Worm (Caenorhabditis elegans) whole organism, late embryonic: ENCODE data around the gene clk-2.

Source experiments
- F13H6.1 ChIP-seq: sonication (generic microtip); optimal IDR thresholded peaks from 2 replicates; lab custom pipeline; 2016; ENCODE audit warnings: missing genetic modification characterization, missing compliant biosample characterization
- elt-2 ChIP-seq: sonication (generic microtip); optimal IDR thresholded peaks from 2 replicates; lab custom pipeline; 2016; ENCODE audit warnings: missing genetic modification reagents, missing genetic modification characterization, missing compliant biosample characterization
- fkh-10 ChIP-seq: fragments of 150-350 bp; optimal IDR thresholded peaks from 2 replicates; lab custom pipeline; 2014; ENCODE audit warnings: missing biosample characterization, missing genetic modification reagents, missing genetic modification characterization
- hlh-30 ChIP-seq: sonication (generic microtip); optimal IDR thresholded peaks from 2 replicates; lab custom pipeline; 2017; ENCODE audit warnings: antibody characterized with exemption, missing genetic modification characterization, missing compliant biosample characterization; ENCODE audit not compliant: insufficient read depth
- lin-11 ChIP-seq: fragments of 200-800 bp; sonication (Bioruptor generic); optimal IDR thresholded peaks from 2 replicates; lab custom pipeline; 2018; ENCODE audit warnings: mild to moderate bottlenecking, missing genetic modification characterization, missing compliant biosample characterization
- nhr-232 ChIP-seq: sonication (generic microtip); optimal IDR thresholded peaks from 2 replicates; lab custom pipeline; 2016; ENCODE audit warnings: missing genetic modification characterization, missing compliant biosample characterization
- pqm-1 ChIP-seq: sonication (generic microtip); optimal IDR thresholded peaks from 2 replicates; lab custom pipeline; 2016; ENCODE audit warnings: missing genetic modification characterization, missing compliant biosample characterization
- sox-4 ChIP-seq: sonication (generic microtip); optimal IDR thresholded peaks from 2 replicates; lab custom pipeline; 2017; ENCODE audit warnings: mild to moderate bottlenecking, missing genetic modification characterization, inconsistent platforms, missing compliant biosample characterization

ce11 chrIII:7491931-7492330, 26.4 kb downstream of the clk-2 start:
- no peak for TF ChIP-seq lin-11 (tag; lab: Kevin White, UChicago)
- no peak for TF ChIP-seq F13H6.1
- no peak for TF ChIP-seq fkh-10 (GFP tag; lab: Kevin White, UChicago)
- TF ChIP-seq nhr-232, result no peak
- no peak for TF ChIP-seq hlh-30 (tag; lab: Kevin White, UChicago)
- no peak for TF ChIP-seq pqm-1 (tag; lab: Kevin White, UChicago)
- no peak for TF ChIP-seq sox-4 (tag; lab: Kevin White, UChicago)
- no peak for TF ChIP-seq elt-2 (tag; lab: Kevin White, UChicago)
